Worm (Caenorhabditis elegans) whole organism, L4 larva: Measurements from ENCODE around the gene T16G1.9.

Experiments used
- R02D3.7 ChIP-seq: fragments of 150-350 bp; sonication (generic microtip); optimal IDR thresholded peaks from 3 replicates; lab custom pipeline; 2014; ENCODE audit warnings: missing biosample characterization, missing genetic modification characterization
- Y48G9A.11 ChIP-seq: fragments of 200-800 bp; sonication (Bioruptor generic); IDR thresholded peaks from 2 replicates; pipeline ENCODE4 v1.3.6; 2022; ENCODE audit warnings: missing genetic modification reagents, missing genetic modification characterization, missing compliant biosample characterization
- hlh-11 ChIP-seq: fragments of 200-800 bp; sonication (Bioruptor generic); optimal IDR thresholded peaks from 2 replicates; lab custom pipeline; 2018; ENCODE audit warnings: mild to moderate bottlenecking, missing genetic modification characterization, missing compliant biosample characterization
- lim-7 ChIP-seq: fragments of 200-800 bp; sonication (Bioruptor generic); IDR thresholded peaks from 2 replicates; pipeline ENCODE4 v1.3.6; 2022; ENCODE audit warnings: missing genetic modification characterization, missing compliant biosample characterization
- nhr-11 ChIP-seq: fragments of 150-350 bp; optimal IDR thresholded peaks from 2 replicates; lab custom pipeline; 2014; ENCODE audit warnings: missing biosample characterization, missing genetic modification characterization
- nhr-76 ChIP-seq: fragments of 150-350 bp; optimal IDR thresholded peaks from 2 replicates; lab custom pipeline; 2014; ENCODE audit warnings: missing biosample characterization, missing genetic modification characterization
- nhr-77 ChIP-seq: fragments of 150-350 bp; optimal IDR thresholded peaks from 2 replicates; lab custom pipeline; 2014; ENCODE audit warnings: missing biosample characterization, missing genetic modification characterization
- zip-11 ChIP-seq: fragments of 200-800 bp; sonication (Bioruptor generic); IDR thresholded peaks from 2 replicates; pipeline ENCODE4 v1.3.6; 2022; ENCODE audit warnings: missing genetic modification characterization, missing compliant biosample characterization
- ztf-11 ChIP-seq: fragments of 150-350 bp; optimal IDR thresholded peaks from 2 replicates; lab custom pipeline; 2014; ENCODE audit warnings: missing biosample characterization, missing genetic modification characterization

DNA sequence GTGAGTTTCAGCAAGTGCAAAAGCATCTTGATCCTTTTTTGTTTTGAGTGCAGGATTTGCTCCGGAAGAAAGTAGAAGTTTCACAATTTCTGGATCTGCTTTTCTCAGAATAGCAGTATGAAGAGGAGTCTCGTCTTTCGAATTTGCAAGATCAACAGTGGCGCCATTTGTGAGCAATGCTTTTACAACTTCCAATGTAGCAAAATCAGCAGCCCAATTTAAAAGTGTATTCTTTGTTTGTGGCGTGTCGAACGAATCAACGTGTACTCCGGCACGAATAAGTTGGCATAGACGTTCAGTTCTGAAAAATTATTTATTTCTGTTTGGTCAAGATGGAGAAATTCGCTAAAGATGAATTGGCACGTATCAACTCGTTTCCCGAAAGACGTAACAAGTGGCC, 1.1 kb downstream of the T16G1.9 start, which contains the start of gene T16G1.13:
- no peak for TF ChIP-seq hlh-11 (tag; lab: Kevin White, UChicago)
- no peak for TF ChIP-seq zip-11 (GFP tag; lab: Robert Waterston, UW)
- no peak for TF ChIP-seq nhr-77
- no peak for TF ChIP-seq nhr-76
- no peak for TF ChIP-seq lim-7 (GFP tag; lab: Robert Waterston, UW)
- TF ChIP-seq R02D3.7 = no peak
- no peak for TF ChIP-seq Y48G9A.11 (GFP tag; lab: Robert Waterston, UW)
- TF ChIP-seq ztf-11 = no peak
- TF ChIP-seq nhr-11 (tag; lab: Kevin White, UChicago) = no peak
